Fruit fly (Drosophila melanogaster) whole organism, pupa: ENCODE results near the gene CG13613.

Experiments used
- CG32121 ChIP-seq: fragments of 200-800 bp; sonication (Bioruptor generic); IDR thresholded peaks from 2 replicates; pipeline ENCODE4 v1.3.6; 2022; ENCODE audit warnings: missing biosample characterization, missing genetic modification characterization
- CG34367 ChIP-seq: fragments of 200-800 bp; sonication (Bioruptor generic); optimal IDR thresholded peaks from 2 replicates; lab custom pipeline; 2018; ENCODE audit warnings: missing biosample characterization, mild to moderate bottlenecking, missing genetic modification characterization
- CG8301 ChIP-seq: fragments of 200-800 bp; sonication (Bioruptor generic); optimal IDR thresholded peaks from 2 replicates; lab custom pipeline; 2018; ENCODE audit warnings: missing biosample characterization, mild to moderate bottlenecking, missing genetic modification characterization
- EcR ChIP-seq: fragments of 200-800 bp; sonication (Bioruptor generic); optimal IDR thresholded peaks from 3 replicates; lab custom pipeline; 2019; ENCODE audit warnings: missing biosample characterization, missing genetic modification characterization, mild to moderate bottlenecking, moderate library complexity, missing genetic modification reagents
- Pif1A ChIP-seq: fragments of 200-800 bp; sonication (Bioruptor generic); optimal IDR thresholded peaks from 3 replicates; lab custom pipeline; 2016; ENCODE audit warnings: missing biosample characterization, missing genetic modification characterization
- fd96Ca ChIP-seq: fragments of 200-800 bp; sonication (Bioruptor generic); IDR thresholded peaks from 3 replicates; pipeline ENCODE4 v1.3.6; 2022; ENCODE audit warnings: missing biosample characterization, missing genetic modification characterization

dm6 chr3R:24320342-24320711 is 45.0 kb upstream of the CG13613 start:
- TF ChIP-seq EcR = no peak
- TF ChIP-seq CG8301 (tag; lab: Kevin White, UChicago) = no peak
- no peak; the same call in 2 of the 3 replicates for TF ChIP-seq fd96Ca (GFP tag; lab: Robert Waterston, UW)
- no peak for TF ChIP-seq Pif1A (GFP tag; lab: Kevin White, UChicago)
- no peak for TF ChIP-seq CG32121 (GFP tag; lab: Robert Waterston, UW)
- TF ChIP-seq CG34367 (tag; lab: Kevin White, UChicago) = no peak
